Fruit fly (Drosophila melanogaster): ENCODE data around the gene CG10237.

CG10237 gene

dm6 chr2L:19398317-19399234, 44.0 kb downstream of the CG10237 start, which contains the start of gene CG17544 (continued):
- TF ChIP-seq Abd-B (GFP tag; optimal IDR thresholded peaks at IDR 0.05) (peak; percentile 70), z (GFP tag; IDR thresholded peaks at IDR 0.05) (no peak), CG12769 (tag; optimal IDR thresholded peaks at IDR 0.05) (peak; percentile 83), Oli (tag; optimal IDR thresholded peaks at IDR 0.05) (peak; percentile 85), Stat92E (GFP tag; optimal IDR thresholded peaks at IDR 0.05) (no peak), HmgD (GFP tag; optimal IDR thresholded peaks at IDR 0.05) (no peak), Sox102F (GFP tag; optimal IDR thresholded peaks at IDR 0.05) (peak; percentile 71), chif (GFP tag; optimal IDR thresholded peaks at IDR 0.05) (peak; percentile 12 to 43), vfl (GFP tag; optimal IDR thresholded peaks at IDR 0.05) (peak; percentile 5), Hey (tag; optimal IDR thresholded peaks at IDR 0.05) (no peak), CG10267 (tag; optimal IDR thresholded peaks at IDR 0.05) (peak; percentile 83), CG13775 (GFP tag; optimal IDR thresholded peaks at IDR 0.05) (peak; percentile 89), CG2116 (GFP tag; optimal IDR thresholded peaks at IDR 0.05) (peak; percentile 21), sr (GFP tag; IDR thresholded peaks at IDR 0.05) (peak; percentile 62), CG12942 (GFP tag; optimal IDR thresholded peaks at IDR 0.05) (peak; percentile 46), CG14014 (GFP tag; IDR thresholded peaks at IDR 0.05) (peak; percentile 48), hbn (GFP tag; IDR thresholded peaks at IDR 0.05; ENCODE audit: partially characterized antibody) (no peak), CG5180 (GFP tag; optimal IDR thresholded peaks at IDR 0.05) (peak; percentile 30), CG1792 (GFP tag; optimal IDR thresholded peaks at IDR 0.05) (no peak), oc (tag; optimal IDR thresholded peaks at IDR 0.05) (peak; percentile 77), CG6654 (GFP tag; optimal IDR thresholded peaks at IDR 0.05) (peak; percentile 66), pan (optimal IDR thresholded peaks at IDR 0.05) (no peak), pan (GFP tag; optimal IDR thresholded peaks at IDR 0.05 in 1 of 2, IDR thresholded peaks at IDR 0.05 in 1 of 2) (peak in 1 of 2 experiments; percentile 46), CG16863 (GFP tag; optimal IDR thresholded peaks at IDR 0.05) (no peak), sna (GFP tag; IDR thresholded peaks at IDR 0.05; ENCODE audit: partially characterized antibody) (no peak), schlank (tag; optimal IDR thresholded peaks at IDR 0.05) (peak; percentile 19), CG4730 (GFP tag; IDR thresholded peaks at IDR 0.05) (no peak; the same call in none of the 2 replicates), eyg (GFP tag; optimal IDR thresholded peaks at IDR 0.05) (no peak), wor (GFP tag; IDR thresholded peaks at IDR 0.05) (peak; percentile 21; the same call in 1 of the 2 replicates), ttk (GFP tag; IDR thresholded peaks at IDR 0.05) (peak; percentile 79), CG31388 (GFP tag; optimal IDR thresholded peaks at IDR 0.05) (peak; percentile 6), CG10462 (GFP tag; optimal IDR thresholded peaks at IDR 0.05) (peak; percentile 43), ab (GFP tag; optimal IDR thresholded peaks at IDR 0.05) (no peak), cwo (GFP tag; optimal IDR thresholded peaks at IDR 0.05) (peak; percentile 87), Xbp1 (GFP tag; optimal IDR thresholded peaks at IDR 0.05) (peak; percentile 67), ato (GFP tag; IDR thresholded peaks at IDR 0.05; ENCODE audit: partially characterized antibody) (no peak), Neu2 (GFP tag; optimal IDR thresholded peaks at IDR 0.05; ENCODE audit: borderline replicate concordance) (no peak), B-H2 (GFP tag; optimal IDR thresholded peaks at IDR 0.05) (peak; percentile 52), vvl (GFP tag; IDR thresholded peaks at IDR 0.05) (peak; percentile 55), nau (GFP tag; optimal IDR thresholded peaks at IDR 0.05) (peak; percentile 70), CG1602 (GFP tag; optimal IDR thresholded peaks at IDR 0.05) (peak; percentile 72), bcd (GFP tag; optimal IDR thresholded peaks at IDR 0.05) (peak; percentile 80), Bdp1 (GFP tag; optimal IDR thresholded peaks at IDR 0.05) (no peak), CG10654 (GFP tag; optimal IDR thresholded peaks at IDR 0.05) (peak; percentile 70), ham (GFP tag; IDR thresholded peaks at IDR 0.05) (no peak), dimm (GFP tag; IDR thresholded peaks at IDR 0.05) (no peak), CG17568 (GFP tag; optimal IDR thresholded peaks at IDR 0.05) (no peak), Poxn (GFP tag; IDR thresholded peaks at IDR 0.05) (0 out of 2 replicates have a peak, but pooled peaks have one; percentile 51)
